Worm (Caenorhabditis elegans) whole organism, dauer: ENCODE measurements around the gene sre-41.

Source experiments
- unc-62 ChIP-seq: sonication (generic microtip); optimal IDR thresholded peaks from 2 replicates; lab custom pipeline; 2017; ENCODE audit warnings: missing biosample characterization, missing genetic modification reagents, missing genetic modification characterization

Gene sre-41

ce11 chrII:12373921-12374320 is 14.2 kb upstream of the sre-41 start:
- TF ChIP-seq unc-62 (GFP tag; lab: Kevin White, UChicago): no peak

- no peak for TF ChIP-seq unc-62 (GFP tag; lab: Kevin White, UChicago)
These were observed 9.3 kb upstream of the sre-41 start for ce11 chrII:12378793-12379192.

ce11 chrII:12379430-12379829 is 8.7 kb upstream of the sre-41 start, which contains the start of gene marc-5:
Gene marc-5, minus strand, starts transcription at chrII:12379530.
- TF ChIP-seq unc-62 (GFP tag; lab: Kevin White, UChicago): no peak

ce11 chrII:12380888-12381287 is 7.2 kb upstream of the sre-41 start:
- TF ChIP-seq unc-62 (GFP tag; lab: Kevin White, UChicago): no peak

ce11 chrII:12382625-12383562 is 5.2 kb upstream of the sre-41 start, which contains the start of gene btb-14:
Gene btb-14, plus strand, starts transcription at chrII:12383463.
- TF ChIP-seq unc-62 (GFP tag; lab: Kevin White, UChicago): no peak

- no peak for TF ChIP-seq unc-62 (GFP tag; lab: Kevin White, UChicago)
These were observed 2.3 kb upstream of the sre-41 start for ce11 chrII:12385815-12386214.

- no peak for TF ChIP-seq unc-62 (GFP tag; lab: Kevin White, UChicago)
These were observed 1.3 kb upstream of the sre-41 start, which contains the start of gene sre-42 for ce11 chrII:12386781-12387180. Gene sre-42, minus strand, starts transcription at chrII:12386881.

- TF ChIP-seq unc-62 (GFP tag; lab: Kevin White, UChicago): no peak
These were observed 593 bp upstream of the sre-41 start for ce11 chrII:12387487-12387886.

- TF ChIP-seq unc-62 (GFP tag; lab: Kevin White, UChicago): no peak
These were observed 1.7 kb downstream of the sre-41 start, which contains the start of gene Y57A10B.6 for ce11 chrII:12389783-12390182. Gene Y57A10B.6, plus strand, starts transcription at chrII:12390083.

- no peak for TF ChIP-seq unc-62 (GFP tag; lab: Kevin White, UChicago)
These were observed 5.6 kb downstream of the sre-41 start, which contains the start of gene Y57A10B.7 for ce11 chrII:12393690-12394089. Gene Y57A10B.7, minus strand, starts transcription at chrII:12393790.

ce11 chrII:12394138-12394537 is 6.1 kb downstream of the sre-41 start:
- no peak for TF ChIP-seq unc-62 (GFP tag; lab: Kevin White, UChicago)

ce11 chrII:12397656-12398055 is 9.6 kb downstream of the sre-41 start, which contains the start of gene F57G9.7:
Gene F57G9.7, minus strand, starts transcription at chrII:12397756.
- TF ChIP-seq unc-62 (GFP tag; lab: Kevin White, UChicago): no peak

ce11 chrII:12401791-12402190 is 13.7 kb downstream of the sre-41 start, which contains the start of gene sre-29:
Gene sre-29, minus strand, starts transcription at chrII:12401891.
- TF ChIP-seq unc-62 (GFP tag; lab: Kevin White, UChicago): no peak

ce11 chrII:12406394-12406793 is 18.3 kb downstream of the sre-41 start, which contains the start of gene sre-30:
Gene sre-30, minus strand, starts transcription at chrII:12406494.
- TF ChIP-seq unc-62 (GFP tag; lab: Kevin White, UChicago): no peak

ce11 chrII:12408717-12409116 is 20.6 kb downstream of the sre-41 start, which contains the start of gene sre-31:
Gene sre-31, minus strand, starts transcription at chrII:12408817.
- no peak for TF ChIP-seq unc-62 (GFP tag; lab: Kevin White, UChicago)

- TF ChIP-seq unc-62 (GFP tag; lab: Kevin White, UChicago): no peak
These were observed 22.0 kb downstream of the sre-41 start, which contains the start of gene F57G9.3 for ce11 chrII:12410107-12410506. Gene F57G9.3, minus strand, starts transcription at chrII:12410207.
